Fruit fly (Drosophila melanogaster): ENCODE data around the gene Hsc70-4.

Hsc70-4 gene

DNA sequence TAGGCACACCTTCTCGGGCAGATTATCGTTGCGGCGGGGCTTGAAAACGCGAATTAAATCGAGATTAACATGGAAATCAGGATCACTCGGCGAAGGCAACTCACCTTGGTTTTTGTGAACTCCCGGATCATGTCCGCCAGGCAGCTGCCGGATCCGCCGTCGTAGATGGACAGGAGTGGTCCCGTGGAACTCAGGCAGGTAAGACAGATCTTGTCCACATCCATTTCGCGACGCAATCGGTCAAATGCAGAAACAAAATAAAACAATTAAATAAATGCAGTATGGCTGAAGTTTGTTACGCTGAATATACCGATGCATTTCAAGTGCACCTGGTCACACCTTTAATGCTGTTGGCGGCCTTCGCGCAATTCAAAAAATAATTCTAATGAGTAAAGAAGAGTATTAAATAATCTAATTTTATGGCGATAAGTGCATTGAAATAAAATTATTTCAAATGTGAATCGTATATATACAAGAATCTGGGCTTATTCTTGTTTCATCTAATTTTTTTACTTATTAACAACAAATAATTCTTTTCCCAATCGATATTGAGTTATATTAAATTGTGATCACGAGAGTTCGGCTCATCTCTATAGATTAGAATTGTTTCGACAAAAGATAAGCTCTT lies 29.0 kb upstream of the Hsc70-4 start, which contains the start of the genes CG6654 and CG4210 (continued):
- TF ChIP-seq Sry-β (GFP tag; optimal IDR thresholded peaks at IDR 0.05) (peak; percentile 15), Camta (GFP tag; optimal IDR thresholded peaks at IDR 0.05) (no peak), CG16779 (GFP tag; IDR thresholded peaks at IDR 0.05) (no peak), BtbVII (GFP tag; optimal IDR thresholded peaks at IDR 0.05) (no peak), CG9437 (GFP tag; optimal IDR thresholded peaks at IDR 0.05) (no peak), kah (GFP tag; optimal IDR thresholded peaks at IDR 0.05) (no peak), Mes4 (GFP tag; optimal IDR thresholded peaks at IDR 0.05) (no peak), HmgZ (tag; optimal IDR thresholded peaks at IDR 0.05) (peak; percentile 48), ewg (GFP tag; optimal IDR thresholded peaks at IDR 0.05) (no peak), CG9797 (GFP tag; optimal IDR thresholded peaks at IDR 0.05) (peak; percentile 84), CG32532 (GFP tag; IDR thresholded peaks at IDR 0.05) (peak; percentile 10; the same call in 1 of the 2 replicates), Dip2 (GFP tag; IDR thresholded peaks at IDR 0.05) (no peak), Fer1 (GFP tag; optimal IDR thresholded peaks at IDR 0.05) (peak; percentile 30), chinmo (GFP tag; IDR thresholded peaks at IDR 0.05; ENCODE audit: partially characterized antibody) (0 out of 4 replicates have a peak, but pooled peaks have one; percentile 17), ci (GFP tag; IDR thresholded peaks at IDR 0.05) (no peak), pho (GFP tag; optimal IDR thresholded peaks at IDR 0.05) (no peak), Dfd (GFP tag; optimal IDR thresholded peaks at IDR 0.05) (no peak), CG4854 (GFP tag; optimal IDR thresholded peaks at IDR 0.05) (no peak), CG13775 (GFP tag; optimal IDR thresholded peaks at IDR 0.05) (peak; percentile 3), Nf-YB (GFP tag; optimal IDR thresholded peaks at IDR 0.05) (no peak), Bteb2 (GFP tag; optimal IDR thresholded peaks at IDR 0.05) (no peak), al (GFP tag; IDR thresholded peaks at IDR 0.05) (no peak), wor (GFP tag; IDR thresholded peaks at IDR 0.05) (no peak), CG17385 (GFP tag; optimal IDR thresholded peaks at IDR 0.05) (peak; percentile 4), dm (GFP tag; optimal IDR thresholded peaks at IDR 0.05) (no peak), CG15073 (GFP tag; optimal IDR thresholded peaks at IDR 0.05) (no peak), Dad (GFP tag; optimal IDR thresholded peaks at IDR 0.05) (no peak), twi (tag; optimal IDR thresholded peaks at IDR 0.05) (no peak), nerfin-1 (tag; optimal IDR thresholded peaks at IDR 0.05) (no peak), org-1 (GFP tag; optimal IDR thresholded peaks at IDR 0.05) (no peak), toy (GFP tag; IDR thresholded peaks at IDR 0.05) (no peak), CG4282 (GFP tag; optimal IDR thresholded peaks at IDR 0.05) (no peak), eve (GFP tag; optimal IDR thresholded peaks at IDR 0.05) (no peak), zf30C (GFP tag; optimal IDR thresholded peaks at IDR 0.05) (no peak), Usf (GFP tag; optimal IDR thresholded peaks at IDR 0.05) (no peak), Ets65A (GFP tag) (no peak), Blimp-1 (GFP tag; optimal IDR thresholded peaks at IDR 0.05) (no peak), Eip74EF (GFP tag; optimal IDR thresholded peaks at IDR 0.05) (no peak), Gsc (GFP tag; IDR thresholded peaks at IDR 0.05) (no peak), Nf-YA (GFP tag; IDR thresholded peaks at IDR 0.05) (no peak), CG15011 (GFP tag; optimal IDR thresholded peaks at IDR 0.05) (no peak), ato (GFP tag; IDR thresholded peaks at IDR 0.05; ENCODE audit: partially characterized antibody) (no peak), CG8359 (GFP tag; optimal IDR thresholded peaks at IDR 0.05; ENCODE audit: borderline replicate concordance) (no peak), lilli (GFP tag; optimal IDR thresholded peaks at IDR 0.05) (peak; percentile 31), Nf-YC (tag; optimal IDR thresholded peaks at IDR 0.05) (peak; percentile 44), CG30020 (tag; optimal IDR thresholded peaks at IDR 0.05) (peak; percentile 47), D (optimal IDR thresholded peaks at IDR 0.05) (no peak), D (GFP tag; optimal IDR thresholded peaks at IDR 0.05) (no peak), en (GFP tag; optimal IDR thresholded peaks at IDR 0.05) (no peak), B-H2 (GFP tag; optimal IDR thresholded peaks at IDR 0.05) (peak; percentile 38), CTCF (GFP tag; optimal IDR thresholded peaks at IDR 0.05) (no peak), CG3163 (GFP tag; optimal IDR thresholded peaks at IDR 0.05) (no peak)
